Worm (Caenorhabditis elegans) whole organism, L1 larva: ENCODE results near the gene rod-1.
A peak's percentile ranks its signal among the peaks of the same experiment; 100 is the strongest.

Experiments
- C04F5.9 ChIP-seq: sonication (generic microtip); optimal IDR thresholded peaks from 2 replicates; lab custom pipeline; 2016; ENCODE audit warnings: missing genetic modification characterization, missing compliant biosample characterization
- C16A3.4 ChIP-seq: fragments of 150-350 bp; optimal IDR thresholded peaks from 2 replicates; lab custom pipeline; 2014; ENCODE audit warnings: missing biosample characterization, missing genetic modification characterization
- C34B4.2 ChIP-seq: sonication (generic microtip); optimal IDR thresholded peaks from 2 replicates; lab custom pipeline; 2017; ENCODE audit warnings: mild to moderate bottlenecking, missing genetic modification characterization, missing compliant biosample characterization
- Y116A8C.19 ChIP-seq: sonication (generic microtip); optimal IDR thresholded peaks from 2 replicates; lab custom pipeline; 2016; ENCODE audit warnings: missing compliant biosample characterization, missing genetic modification characterization, borderline replicate concordance
- aha-1 ChIP-seq: fragments of 150-350 bp; optimal IDR thresholded peaks from 2 replicates; lab custom pipeline; 2014; ENCODE audit warnings: missing biosample characterization, missing genetic modification characterization
- alr-1 ChIP-seq: fragments of 200-800 bp; sonication (Bioruptor generic); optimal IDR thresholded peaks from 2 replicates; lab custom pipeline; 2018; ENCODE audit warnings: borderline replicate concordance, mild to moderate bottlenecking, missing genetic modification characterization, missing compliant biosample characterization
- blmp-1 ChIP-seq: fragments of 150-350 bp; optimal IDR thresholded peaks from 2 replicates; lab custom pipeline; 2014; ENCODE audit warnings: missing biosample characterization, missing genetic modification characterization
- ceh-8 ChIP-seq: fragments of 200-800 bp; sonication (Bioruptor generic); optimal IDR thresholded peaks from 2 replicates; lab custom pipeline; 2018; ENCODE audit warnings: mild to moderate bottlenecking, missing genetic modification characterization, moderate library complexity, missing compliant biosample characterization
- ceh-82 ChIP-seq, 3 experiments: fragments of 150-350 bp in 1 of 3; sonication (generic microtip) in 2 of 3; optimal IDR thresholded peaks; 2 replicates each; lab custom pipeline; 2014 to 2017; ENCODE audit warnings: missing biosample characterization in 3 of 3, missing genetic modification characterization in 3 of 3
- ceh-90 ChIP-seq: sonication (generic microtip); optimal IDR thresholded peaks from 2 replicates; lab custom pipeline; 2016; ENCODE audit warnings: missing genetic modification characterization, missing compliant biosample characterization
- dsc-1 ChIP-seq: sonication (generic microtip); optimal IDR thresholded peaks from 2 replicates; lab custom pipeline; 2016; ENCODE audit warnings: mild to moderate bottlenecking, missing genetic modification characterization, missing compliant biosample characterization
- efl-1 ChIP-seq, 4 experiments: fragments of 150-350 bp; optimal IDR thresholded peaks in 3 of 4; peaks in 1 of 4; 1 replicate in 1 of 4; 2 replicates in 3 of 4; lab custom pipeline; 2014; ENCODE audit warnings: missing biosample characterization in 2 of 4, missing genetic modification characterization in 2 of 4, missing genetic modification reagents in 2 of 4
- elt-3 ChIP-seq, 6 experiments: fragments of 150-350 bp in 1 of 6; sonication (generic microtip); optimal IDR thresholded peaks; 2 replicates each; lab custom pipeline; 2017 to 2018; ENCODE audit warnings: missing biosample characterization in 6 of 6, missing genetic modification characterization in 6 of 6, inconsistent platforms in 1 of 6
- fkh-4 ChIP-seq: sonication (generic microtip); optimal IDR thresholded peaks from 2 replicates; lab custom pipeline; 2016; ENCODE audit warnings: missing compliant biosample characterization, missing genetic modification characterization, borderline replicate concordance
- hlh-4 ChIP-seq: sonication (generic microtip); optimal IDR thresholded peaks from 2 replicates; lab custom pipeline; 2016; ENCODE audit warnings: mild to moderate bottlenecking, missing genetic modification characterization, missing compliant biosample characterization
- isw-1 ChIP-seq: fragments of 200-800 bp; sonication (Bioruptor generic); IDR thresholded peaks from 2 replicates; pipeline ENCODE4 v1.3.6; 2022; ENCODE audit warnings: missing genetic modification characterization, missing compliant biosample characterization
- lin-13 ChIP-seq: fragments of 150-350 bp; optimal IDR thresholded peaks from 2 replicates; lab custom pipeline; 2014; ENCODE audit warnings: missing biosample characterization, missing genetic modification reagents, missing genetic modification characterization
- lin-14 ChIP-seq: fragments of 200-800 bp; sonication (Bioruptor generic); optimal IDR thresholded peaks from 2 replicates; lab custom pipeline; 2018; ENCODE audit warnings: mild to moderate bottlenecking, missing genetic modification characterization, moderate library complexity, missing compliant biosample characterization
- lin-15B ChIP-seq: fragments of 150-350 bp; sonication (generic microtip); optimal IDR thresholded peaks from 3 replicates; lab custom pipeline; 2014; ENCODE audit warnings: missing biosample characterization, missing genetic modification characterization
- lsy-2 ChIP-seq, 2 experiments: fragments of 150-350 bp; optimal IDR thresholded peaks; 2 replicates each; lab custom pipeline; 2014; ENCODE audit warnings: missing biosample characterization in 2 of 2, missing genetic modification characterization in 2 of 2
- mab-9 ChIP-seq: fragments of 200-800 bp; sonication (Bioruptor generic); IDR thresholded peaks from 2 replicates; pipeline ENCODE4 v1.3.6; 2022; ENCODE audit warnings: missing genetic modification reagents, missing genetic modification characterization, missing compliant biosample characterization
- mdl-1 ChIP-seq, 2 experiments: fragments of 150-350 bp; optimal IDR thresholded peaks; 2 replicates each; lab custom pipeline; 2014 to 2017; ENCODE audit warnings: missing biosample characterization in 2 of 2, missing genetic modification characterization in 2 of 2, inconsistent platforms in 1 of 2
- mef-2 ChIP-seq: fragments of 150-350 bp; optimal IDR thresholded peaks from 2 replicates; lab custom pipeline; 2014; ENCODE audit warnings: missing biosample characterization, missing genetic modification characterization
- mep-1 ChIP-seq: fragments of 150-350 bp; optimal IDR thresholded peaks from 2 replicates; lab custom pipeline; 2014; ENCODE audit warnings: missing biosample characterization, missing genetic modification characterization
- nhr-20 ChIP-seq: sonication (generic microtip); optimal IDR thresholded peaks from 2 replicates; lab custom pipeline; 2016; ENCODE audit warnings: mild to moderate bottlenecking, missing genetic modification characterization, missing compliant biosample characterization
- nhr-28 ChIP-seq: fragments of 150-350 bp; optimal IDR thresholded peaks from 2 replicates; lab custom pipeline; 2014; ENCODE audit warnings: missing biosample characterization, missing genetic modification characterization
- nhr-71 ChIP-seq: sonication (generic microtip); optimal IDR thresholded peaks from 2 replicates; lab custom pipeline; 2016; ENCODE audit warnings: mild to moderate bottlenecking, missing genetic modification characterization, moderate library complexity, missing compliant biosample characterization
- nhr-77 ChIP-seq: fragments of 150-350 bp; optimal IDR thresholded peaks from 2 replicates; lab custom pipeline; 2014; ENCODE audit warnings: missing biosample characterization, missing genetic modification characterization
- nhr-84 ChIP-seq: sonication (generic microtip); optimal IDR thresholded peaks from 2 replicates; lab custom pipeline; 2017; ENCODE audit warnings: missing biosample characterization, missing genetic modification characterization
- nhr-85 ChIP-seq: sonication (generic microtip); peaks from one replicate; lab custom pipeline; 2016; ENCODE audit warnings: missing genetic modification characterization, inconsistent platforms, missing compliant biosample characterization
- pag-3 ChIP-seq: sonication (generic microtip); optimal IDR thresholded peaks from 2 replicates; lab custom pipeline; 2017; ENCODE audit warnings: missing genetic modification characterization, mild to moderate bottlenecking, missing compliant biosample characterization, antibody characterized with exemption, borderline replicate concordance; ENCODE audit not compliant: insufficient read depth
- pax-3 ChIP-seq: fragments of 200-800 bp; sonication (Bioruptor generic); optimal IDR thresholded peaks from 2 replicates; lab custom pipeline; 2018; ENCODE audit warnings: mild to moderate bottlenecking, missing genetic modification characterization, moderate library complexity, missing compliant biosample characterization
- pqm-1 ChIP-seq: sonication (generic microtip); optimal IDR thresholded peaks from 3 replicates; lab custom pipeline; 2017; ENCODE audit warnings: missing biosample characterization, missing genetic modification characterization
- rnt-1 ChIP-seq: sonication (generic microtip); optimal IDR thresholded peaks from 2 replicates; lab custom pipeline; 2016; ENCODE audit warnings: mild to moderate bottlenecking, missing genetic modification characterization, moderate library complexity, missing compliant biosample characterization
- skn-1 ChIP-seq: fragments of 150-350 bp; optimal IDR thresholded peaks from 2 replicates; lab custom pipeline; 2014; ENCODE audit warnings: missing biosample characterization, missing genetic modification characterization
- snu-23 ChIP-seq: sonication (generic microtip); optimal IDR thresholded peaks from 2 replicates; lab custom pipeline; 2016; ENCODE audit warnings: missing genetic modification characterization, missing compliant biosample characterization
- sox-4 ChIP-seq: sonication (generic microtip); optimal IDR thresholded peaks from 2 replicates; lab custom pipeline; 2016; ENCODE audit warnings: missing genetic modification characterization, missing compliant biosample characterization
- sptf-1 ChIP-seq: fragments of 150-350 bp; optimal IDR thresholded peaks from 2 replicates; lab custom pipeline; 2014; ENCODE audit warnings: missing biosample characterization, missing genetic modification characterization
- tbx-2 ChIP-seq: sonication (generic microtip); optimal IDR thresholded peaks from 2 replicates; lab custom pipeline; 2016; ENCODE audit warnings: missing genetic modification characterization, missing compliant biosample characterization
- unc-130 ChIP-seq: fragments of 150-350 bp; optimal IDR thresholded peaks from 2 replicates; lab custom pipeline; 2017; ENCODE audit warnings: missing biosample characterization, missing genetic modification characterization, inconsistent platforms
- unc-30 ChIP-seq: sonication (generic microtip); optimal IDR thresholded peaks from 2 replicates; lab custom pipeline; 2017; ENCODE audit warnings: missing biosample characterization, missing genetic modification characterization
- unc-62 ChIP-seq: fragments of 150-350 bp; optimal IDR thresholded peaks from 2 replicates; lab custom pipeline; 2014; ENCODE audit warnings: missing biosample characterization, missing genetic modification reagents, missing genetic modification characterization
- unc-86 ChIP-seq: sonication (generic microtip); optimal IDR thresholded peaks from 2 replicates; lab custom pipeline; 2016; ENCODE audit warnings: missing genetic modification characterization, missing compliant biosample characterization
- zip-4 ChIP-seq: fragments of 200-800 bp; sonication (Bioruptor generic); optimal IDR thresholded peaks from 2 replicates; lab custom pipeline; 2018; ENCODE audit warnings: mild to moderate bottlenecking, missing genetic modification characterization, moderate library complexity, missing compliant biosample characterization

rod-1 gene

DNA sequence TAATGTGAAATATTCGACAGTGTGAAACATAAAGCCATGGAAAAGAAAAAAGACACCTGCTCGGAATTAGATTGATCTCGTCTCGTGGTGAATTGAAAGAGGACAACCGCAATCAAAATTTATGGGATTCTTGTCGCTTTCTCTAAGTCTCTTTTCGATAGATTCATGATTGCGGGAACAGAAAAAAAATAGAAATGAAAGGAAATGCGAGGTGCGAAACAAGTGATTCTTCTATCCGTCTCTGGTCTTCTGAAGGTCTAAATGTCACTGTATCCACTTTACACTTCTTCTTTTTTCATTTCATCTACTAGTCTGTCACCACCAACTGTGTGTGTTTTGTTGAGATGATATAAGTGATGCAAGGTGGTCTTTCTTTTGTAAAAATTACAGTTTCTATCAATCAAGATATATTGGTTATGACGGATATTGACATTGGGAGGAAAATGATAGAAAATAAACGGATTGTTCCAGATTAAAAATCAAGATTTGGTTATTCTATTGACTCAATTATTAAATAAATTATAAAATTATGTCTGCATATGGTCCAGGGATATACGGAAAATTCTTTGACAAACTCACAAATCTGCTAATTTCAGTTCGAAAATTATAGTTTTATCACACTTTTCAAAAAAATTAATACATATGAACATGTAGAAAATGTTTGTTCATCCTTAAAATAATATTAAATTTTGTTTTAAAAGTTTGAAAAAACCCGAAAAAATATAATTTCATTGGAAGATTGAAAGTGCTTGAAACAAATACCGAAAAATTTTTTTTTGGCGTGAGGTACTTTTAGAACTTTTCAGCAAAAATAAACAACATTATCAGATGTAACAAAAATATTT, 52.2 kb downstream of the rod-1 start:
- TF ChIP-seq mef-2 (tag; lab: Kevin White, UChicago) (no peak), elt-3 (tag; optimal IDR thresholded peaks at IDR 0.05; lab: Kevin White, UChicago) (peak in 3 of 6 experiments; percentile 2 to 59 (median 12)), lsy-2 (tag; optimal IDR thresholded peaks at IDR 0.05; lab: Kevin White, UChicago) (peak in 1 of 2 experiments; percentile 44), C04F5.9 (tag; lab: Kevin White, UChicago) (no peak), hlh-4 (tag; lab: Kevin White, UChicago) (no peak), C34B4.2 (no peak), aha-1 (no peak), nhr-28 (tag; lab: Kevin White, UChicago) (no peak), skn-1 (tag; lab: Kevin White, UChicago) (no peak), snu-23 (GFP tag; lab: Kevin White, UChicago) (peak; percentile 56), ceh-90 (tag; lab: Kevin White, UChicago) (no peak), lin-13 (no peak), zip-4 (GFP tag; lab: Kevin White, UChicago) (no peak), nhr-84 (tag; lab: Kevin White, UChicago) (no peak), lin-15B (tag; lab: Kevin White, UChicago) (no peak), blmp-1 (tag; lab: Kevin White, UChicago) (peak; percentile 87), nhr-85 (tag; lab: Kevin White, UChicago) (peak; percentile 87), pag-3 (tag; lab: Kevin White, UChicago) (no peak), nhr-20 (tag; lab: Kevin White, UChicago) (peak; percentile 30), C16A3.4 (tag; lab: Kevin White, UChicago) (no peak), isw-1 (GFP tag; lab: Robert Waterston, UW) (no peak), mab-9 (GFP tag; lab: Robert Waterston, UW) (no peak), unc-62 (GFP tag; lab: Kevin White, UChicago) (no peak), sox-4 (tag; lab: Kevin White, UChicago) (no peak), unc-30 (tag; lab: Kevin White, UChicago) (no peak), fkh-4 (no peak), mdl-1 (tag; optimal IDR thresholded peaks at IDR 0.05; lab: Kevin White, UChicago) (peak in 1 of 2 experiments; percentile 4), nhr-77 (tag; lab: Kevin White, UChicago) (no peak), unc-130 (tag; lab: Kevin White, UChicago) (no peak), alr-1 (no peak), ceh-8 (GFP tag; lab: Kevin White, UChicago) (no peak), tbx-2 (no peak), nhr-71 (tag; lab: Kevin White, UChicago) (peak; percentile 34), lin-14 (GFP tag; lab: Kevin White, UChicago) (peak; percentile 79), efl-1 (optimal IDR thresholded peaks at IDR 0.05; lab: Kevin White, UChicago) (no peak), efl-1 (GFP tag; optimal IDR thresholded peaks at IDR 0.05 in 1 of 2; lab: Kevin White, UChicago) (peak in 1 of 2 experiments; percentile 1), pqm-1 (tag; lab: Kevin White, UChicago) (no peak), ceh-82 (tag; optimal IDR thresholded peaks at IDR 0.05; lab: Kevin White, UChicago) (no peak), dsc-1 (tag; lab: Kevin White, UChicago) (peak; percentile 40), pax-3 (no peak), rnt-1 (tag; lab: Kevin White, UChicago) (no peak), mep-1 (tag; lab: Kevin White, UChicago) (peak; percentile 26), Y116A8C.19 (tag; lab: Kevin White, UChicago) (no peak), sptf-1 (tag; lab: Kevin White, UChicago) (no peak), unc-86 (tag; lab: Kevin White, UChicago) (no peak)
